Worm (Caenorhabditis elegans) whole organism, mixed stage, embryonic: ENCODE results near the gene polq-1.

Experiments used
- blmp-1 ChIP-seq: fragments of 150-350 bp; optimal IDR thresholded peaks from 2 replicates; lab custom pipeline; 2014; ENCODE audit warnings: missing biosample characterization, missing genetic modification characterization
- ceh-43 ChIP-seq: fragments of 200-800 bp; sonication (Bioruptor generic); optimal IDR thresholded peaks from 2 replicates; lab custom pipeline; 2018; ENCODE audit warnings: mild to moderate bottlenecking, missing genetic modification characterization, moderate library complexity, missing compliant biosample characterization
- ceh-83 ChIP-seq: fragments of 200-800 bp; sonication (Bioruptor generic); optimal IDR thresholded peaks from 2 replicates; lab custom pipeline; 2018; ENCODE audit warnings: mild to moderate bottlenecking, missing genetic modification characterization, missing compliant biosample characterization
- ces-1 ChIP-seq: fragments of 150-350 bp; optimal IDR thresholded peaks from 2 replicates; lab custom pipeline; 2014; ENCODE audit warnings: missing biosample characterization, missing genetic modification reagents, missing genetic modification characterization
- drap-1 ChIP-seq: fragments of 200-800 bp; sonication (Bioruptor generic); optimal IDR thresholded peaks from 3 replicates; lab custom pipeline; 2018; ENCODE audit warnings: mild to moderate bottlenecking, missing genetic modification characterization, missing compliant biosample characterization
- elt-1 ChIP-seq: sonication (generic microtip); optimal IDR thresholded peaks from 2 replicates; lab custom pipeline; 2017; ENCODE audit warnings: missing genetic modification characterization, mild to moderate bottlenecking, missing compliant biosample characterization, antibody characterized with exemption, moderate library complexity, borderline replicate concordance; ENCODE audit not compliant: insufficient read depth
- elt-3 ChIP-seq: fragments of 150-350 bp; optimal IDR thresholded peaks from 2 replicates; lab custom pipeline; 2014; ENCODE audit warnings: missing biosample characterization, missing genetic modification characterization
- flh-1 ChIP-seq: fragments of 200-800 bp; sonication (Bioruptor generic); optimal IDR thresholded peaks from 2 replicates; lab custom pipeline; 2018; ENCODE audit warnings: mild to moderate bottlenecking, missing genetic modification characterization, moderate library complexity, missing compliant biosample characterization
- ham-2 ChIP-seq: fragments of 200-800 bp; sonication (Bioruptor generic); optimal IDR thresholded peaks from 2 replicates; lab custom pipeline; 2018; ENCODE audit warnings: mild to moderate bottlenecking, missing genetic modification characterization, missing compliant biosample characterization
- hlh-1 ChIP-seq: fragments of 150-350 bp; optimal IDR thresholded peaks from 2 replicates; lab custom pipeline; 2014; ENCODE audit warnings: missing biosample characterization, missing genetic modification reagents, missing genetic modification characterization
- lin-13 ChIP-seq: fragments of 150-350 bp; optimal IDR thresholded peaks from 2 replicates; lab custom pipeline; 2014; ENCODE audit warnings: missing biosample characterization, missing genetic modification characterization
- lsy-2 ChIP-seq: fragments of 150-350 bp; optimal IDR thresholded peaks from 2 replicates; lab custom pipeline; 2014; ENCODE audit warnings: missing biosample characterization, missing genetic modification characterization
- mab-5 ChIP-seq: fragments of 150-350 bp; optimal IDR thresholded peaks from 2 replicates; lab custom pipeline; 2014; ENCODE audit warnings: missing biosample characterization, missing genetic modification characterization
- mep-1 ChIP-seq: fragments of 150-350 bp; optimal IDR thresholded peaks from 2 replicates; lab custom pipeline; 2017; ENCODE audit warnings: missing biosample characterization, missing genetic modification reagents, missing genetic modification characterization, inconsistent platforms
- mls-2 ChIP-seq: sonication (generic microtip); optimal IDR thresholded peaks from 2 replicates; lab custom pipeline; 2016; ENCODE audit warnings: mild to moderate bottlenecking, missing genetic modification characterization, moderate library complexity, missing compliant biosample characterization
- nhr-12 ChIP-seq: fragments of 150-350 bp; optimal IDR thresholded peaks from 2 replicates; lab custom pipeline; 2014; ENCODE audit warnings: missing biosample characterization, missing genetic modification characterization
- nhr-237 ChIP-seq: fragments of 150-350 bp; optimal IDR thresholded peaks from 2 replicates; lab custom pipeline; 2014; ENCODE audit warnings: missing biosample characterization, missing genetic modification characterization
- pha-4 ChIP-seq: fragments of 150-350 bp; optimal IDR thresholded peaks from 2 replicates; lab custom pipeline; 2018; ENCODE audit warnings: missing biosample characterization, missing genetic modification reagents, missing genetic modification characterization
- sem-2 ChIP-seq: fragments of 200-800 bp; sonication (Bioruptor generic); optimal IDR thresholded peaks from 2 replicates; lab custom pipeline; 2018; ENCODE audit warnings: mild to moderate bottlenecking, missing genetic modification characterization, missing compliant biosample characterization
- snpc-4 ChIP-seq: fragments of 150-350 bp; optimal IDR thresholded peaks from 2 replicates; lab custom pipeline; 2014; ENCODE audit warnings: missing biosample characterization, missing genetic modification characterization
- tbx-8 ChIP-seq: fragments of 200-800 bp; sonication (Bioruptor generic); optimal IDR thresholded peaks from 2 replicates; lab custom pipeline; 2018; ENCODE audit warnings: mild to moderate bottlenecking, missing genetic modification characterization, moderate library complexity, missing compliant biosample characterization
- unc-120 ChIP-seq: sonication (generic microtip); optimal IDR thresholded peaks from 2 replicates; lab custom pipeline; 2017; ENCODE audit warnings: missing genetic modification characterization, missing compliant biosample characterization; ENCODE audit not compliant: poor library complexity, severe bottlenecking
- unc-39 ChIP-seq: fragments of 150-350 bp; optimal IDR thresholded peaks from 2 replicates; lab custom pipeline; 2014; ENCODE audit warnings: missing biosample characterization, missing genetic modification characterization
- unc-62 ChIP-seq: fragments of 150-350 bp; optimal IDR thresholded peaks from 2 replicates; lab custom pipeline; 2014; ENCODE audit warnings: missing biosample characterization, missing genetic modification reagents, missing genetic modification characterization
- zip-8 ChIP-seq: fragments of 150-350 bp; optimal IDR thresholded peaks from 2 replicates; lab custom pipeline; 2014; ENCODE audit warnings: missing biosample characterization, missing genetic modification characterization
- ztf-11 ChIP-seq: fragments of 150-350 bp; optimal IDR thresholded peaks from 2 replicates; lab custom pipeline; 2014; ENCODE audit warnings: missing biosample characterization, missing genetic modification characterization

Gene polq-1

ce11 chrIII:5832442-5832841 is 29.5 kb upstream of the polq-1 start:
- no peak for TF ChIP-seq sem-2 (GFP tag; lab: Kevin White, UChicago)
- TF ChIP-seq elt-3 (tag; lab: Kevin White, UChicago), result no peak
- TF ChIP-seq snpc-4 (tag; lab: Kevin White, UChicago), result no peak
- no peak for TF ChIP-seq mep-1 (tag; lab: Kevin White, UChicago)
- TF ChIP-seq blmp-1, result no peak
- TF ChIP-seq nhr-12 (tag; lab: Kevin White, UChicago), result no peak

DNA sequence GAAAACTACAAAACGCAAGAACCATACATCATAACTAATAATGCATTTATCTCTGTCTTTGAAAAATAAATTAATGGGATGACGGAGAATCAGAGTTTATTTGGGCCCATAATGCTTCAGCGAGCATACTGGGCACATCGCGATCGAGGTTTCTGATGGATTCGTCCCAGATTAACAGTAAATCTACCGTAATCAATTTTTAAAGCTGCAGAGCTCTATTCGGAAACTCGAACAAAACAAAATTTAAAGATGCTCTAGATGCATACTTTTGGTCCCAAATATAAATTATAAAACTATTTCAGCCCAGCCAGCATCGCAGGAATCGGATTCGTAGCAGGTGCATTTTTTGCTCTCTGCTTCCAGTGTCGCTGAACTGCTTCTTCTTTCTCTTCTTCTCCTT is 25.1 kb upstream of the polq-1 start:
- TF ChIP-seq ztf-11, result no peak
- TF ChIP-seq ceh-83 (GFP tag; lab: Kevin White, UChicago), result no peak
- TF ChIP-seq tbx-8, result no peak
- TF ChIP-seq zip-8 (tag; lab: Kevin White, UChicago), result no peak
- TF ChIP-seq lsy-2 (tag; lab: Kevin White, UChicago), result no peak
- TF ChIP-seq elt-1 (tag; lab: Kevin White, UChicago), result no peak
- TF ChIP-seq lin-13 (tag; lab: Kevin White, UChicago), result no peak
- no peak for TF ChIP-seq unc-62 (GFP tag; lab: Kevin White, UChicago)
- no peak for TF ChIP-seq nhr-237
- no peak for TF ChIP-seq elt-3 (tag; lab: Kevin White, UChicago)
- no peak for TF ChIP-seq unc-39 (tag; lab: Kevin White, UChicago)
- no peak for TF ChIP-seq snpc-4 (tag; lab: Kevin White, UChicago)
- TF ChIP-seq ham-2 (GFP tag; lab: Kevin White, UChicago), result no peak

ce11 chrIII:5826895-5827437 is 24.0 kb upstream of the polq-1 start:
- TF ChIP-seq flh-1 (GFP tag; lab: Kevin White, UChicago) (no peak), nhr-12 (tag; lab: Kevin White, UChicago) (no peak), ceh-43 (GFP tag; lab: Kevin White, UChicago) (no peak), ces-1 (GFP tag; lab: Kevin White, UChicago) (peak; percentile 88)

- TF ChIP-seq unc-62 (GFP tag; lab: Kevin White, UChicago) (peak; percentile 15), pha-4 (tag; lab: Kevin White, UChicago) (no peak)
Measured at ce11 chrIII:5824450-5824972, 21.6 kb upstream of the polq-1 start.

- TF ChIP-seq nhr-237 (no peak), ceh-83 (GFP tag; lab: Kevin White, UChicago) (no peak), zip-8 (tag; lab: Kevin White, UChicago) (no peak), unc-39 (tag; lab: Kevin White, UChicago) (no peak), elt-1 (tag; lab: Kevin White, UChicago) (no peak), ham-2 (GFP tag; lab: Kevin White, UChicago) (no peak), mab-5 (tag; lab: Kevin White, UChicago) (no peak), unc-62 (GFP tag; lab: Kevin White, UChicago) (no peak), snpc-4 (tag; lab: Kevin White, UChicago) (no peak), ces-1 (GFP tag; lab: Kevin White, UChicago) (no peak), blmp-1 (no peak), mls-2 (tag; lab: Kevin White, UChicago) (no peak)
Measured at ce11 chrIII:5823617-5824016, 20.7 kb upstream of the polq-1 start, which contains the start of gene R12B2.8. Gene R12B2.8, plus strand, starts transcription at chrIII:5823917.

DNA sequence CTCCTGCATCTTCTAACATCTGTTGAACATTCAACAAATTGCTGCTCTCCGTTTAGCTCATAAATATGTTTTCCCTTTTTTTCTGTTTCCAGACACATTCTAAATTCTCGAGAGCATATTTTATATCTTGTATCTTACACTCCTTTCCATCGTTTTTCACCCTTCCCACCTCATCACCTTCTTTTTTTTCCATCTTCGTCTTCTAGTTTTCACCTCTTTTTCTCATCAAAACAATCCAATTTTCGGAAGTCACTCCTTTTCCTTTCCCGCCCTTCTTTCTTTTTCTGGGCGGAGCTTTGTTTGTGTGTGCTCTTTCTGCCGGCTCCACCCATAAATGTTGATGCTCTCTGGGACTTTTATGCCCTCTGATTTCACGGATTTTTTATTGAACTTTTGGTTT is 19.9 kb upstream of the polq-1 start:
- TF ChIP-seq ces-1 (GFP tag; lab: Kevin White, UChicago), result peak; percentile 58
- TF ChIP-seq drap-1, result no peak
- TF ChIP-seq unc-120 (tag; lab: Kevin White, UChicago), result no peak

- TF ChIP-seq unc-39 (tag; lab: Kevin White, UChicago) (no peak), mab-5 (tag; lab: Kevin White, UChicago) (no peak), flh-1 (GFP tag; lab: Kevin White, UChicago) (no peak), blmp-1 (no peak), hlh-1 (tag; lab: Kevin White, UChicago) (no peak)
Measured at ce11 chrIII:5815932-5816331, 13.0 kb upstream of the polq-1 start, which contains the start of gene sma-4. Gene sma-4, plus strand, starts transcription at chrIII:5816232.
